Fruit fly (Drosophila melanogaster) whole organism, embryonic: ENCODE data around the gene CG17572.

ENCODE experiments used
- CG13424 ChIP-seq: fragments of 200-800 bp; sonication (Bioruptor generic); optimal IDR thresholded peaks from 2 replicates; lab custom pipeline; 2019; ENCODE audit warnings: missing biosample characterization, mild to moderate bottlenecking, missing genetic modification characterization, moderate library complexity
- Dll ChIP-seq: fragments of 200-800 bp; sonication (Bioruptor generic); IDR thresholded peaks from 4 replicates; pipeline ENCODE4 v1.3.6; 2022; ENCODE audit warnings: missing biosample characterization, missing genetic modification characterization; ENCODE audit not compliant: partially characterized antibody
- Pdp1 ChIP-seq, 2 experiments: fragments of 200-800 bp; sonication (Bioruptor generic); optimal IDR thresholded peaks; 3 replicates each; lab custom pipeline; 2016; ENCODE audit warnings: missing biosample characterization in 2 of 2, missing genetic modification characterization in 2 of 2, mild to moderate bottlenecking in 1 of 2, moderate library complexity in 1 of 2
- Xrp1 ChIP-seq: fragments of 200-800 bp; sonication (Bioruptor generic); IDR thresholded peaks from 2 replicates; pipeline ENCODE4 v1.3.6; 2022; ENCODE audit warnings: missing biosample characterization, missing genetic modification characterization
- dimm ChIP-seq: fragments of 200-800 bp; sonication (Bioruptor generic); IDR thresholded peaks from 2 replicates; pipeline ENCODE4 v1.3.6; 2022; ENCODE audit warnings: missing biosample characterization, missing genetic modification characterization
- row ChIP-seq: fragments of 200-800 bp; sonication (Bioruptor generic); IDR thresholded peaks from 3 replicates; pipeline ENCODE4 v1.3.6; 2022; ENCODE audit warnings: missing biosample characterization, missing genetic modification characterization

dm6 chr2L:19023972-19024743 lies 49.8 kb downstream of the CG17572 start:
- TF ChIP-seq row (GFP tag; lab: Robert Waterston, UW) (peak; percentile 70), Dll (GFP tag; lab: Robert Waterston, UW) (no peak), Xrp1 (peak; percentile 23; the same call in 1 of the 2 replicates), Pdp1 (GFP tag; optimal IDR thresholded peaks at IDR 0.05; lab: Kevin White, UChicago) (peak in 1 of 2 experiments; percentile 35), CG13424 (tag; lab: Kevin White, UChicago) (peak; percentile 87), dimm (GFP tag; lab: Robert Waterston, UW) (no peak)
